Fruit fly (Drosophila melanogaster) Kc167 (cell line): ENCODE measurements around the gene CG11726.

ENCODE experiments used
- Myc ChIP-seq: fragments of >200 bp; optimal IDR thresholded peaks from 2 replicates; lab custom pipeline; 2017; ENCODE audit warnings: missing external identifiers
- Sin3A ChIP-seq: fragments of >200 bp; optimal IDR thresholded peaks from 2 replicates; lab custom pipeline; 2018; ENCODE audit warnings: missing external identifiers
- h ChIP-seq: fragments of >200 bp; optimal IDR thresholded peaks from 3 replicates; lab custom pipeline; 2018; ENCODE audit warnings: missing external identifiers
- psq ChIP-seq: fragments of >200 bp; optimal IDR thresholded peaks from 2 replicates; lab custom pipeline; 2017; ENCODE audit warnings: missing external identifiers
- ttk ChIP-seq: sonication (Bioruptor generic); optimal IDR thresholded peaks from 2 replicates; lab custom pipeline; 2017; ENCODE audit warnings: missing external identifiers

DNA sequence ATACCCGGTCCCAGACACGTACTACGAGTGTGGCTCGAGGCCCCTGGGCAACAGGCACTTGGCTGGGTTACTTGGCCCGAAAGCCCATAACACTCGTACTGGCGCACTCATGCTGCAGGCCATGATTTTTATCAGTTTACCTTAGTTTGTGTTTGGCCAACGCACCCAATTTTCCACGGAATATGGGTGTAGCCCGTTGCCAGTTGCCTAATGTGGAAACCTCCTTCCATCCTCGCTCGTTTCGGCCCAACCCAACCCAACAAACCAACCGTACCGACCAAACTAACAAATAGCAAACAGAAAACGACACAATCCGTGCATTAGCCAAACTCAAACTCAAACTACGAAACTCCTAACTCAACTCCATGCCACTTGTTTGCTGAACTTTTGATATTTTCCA is 684 bp upstream of the CG11726 start:
- TF ChIP-seq psq (lab: Kevin White, UChicago) (no peak), Myc (lab: Kevin White, UChicago) (no peak), ttk (lab: Kevin White, UChicago) (no peak), h (lab: Kevin White, UChicago) (no peak), Sin3A (no peak)
